Worm (Caenorhabditis elegans): ENCODE data around the gene rmd-2.

DNA sequence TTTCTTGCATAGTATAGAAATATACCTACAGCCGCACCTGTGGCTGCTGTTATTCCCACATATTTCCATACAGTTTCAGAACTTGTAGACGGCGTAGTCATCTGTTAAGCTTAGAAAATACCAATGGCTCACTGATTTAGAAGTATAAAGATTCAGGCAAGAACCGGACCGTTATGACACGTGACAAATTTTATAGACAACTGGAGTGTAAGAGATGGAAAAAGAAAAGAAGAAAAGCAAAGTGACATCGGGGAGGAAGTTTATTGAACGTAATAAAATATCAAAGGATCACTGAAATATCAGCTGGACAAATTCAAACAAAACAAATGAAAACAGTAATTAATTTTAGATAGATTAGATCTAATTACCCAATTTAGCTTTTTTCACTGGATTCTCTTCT, at the start of gene rmd-2:
- TF ChIP-seq nhr-12 (tag; optimal IDR thresholded peaks at IDR 0.05), result no peak
- no peak for TF ChIP-seq ztf-11 (tag; optimal IDR thresholded peaks at IDR 0.05)
- TF ChIP-seq nhr-85 (tag), result no peak
- TF ChIP-seq nhr-47 (tag; optimal IDR thresholded peaks at IDR 0.05), result no peak
